Worm (Caenorhabditis elegans): ENCODE results near the gene try-4.

DNA sequence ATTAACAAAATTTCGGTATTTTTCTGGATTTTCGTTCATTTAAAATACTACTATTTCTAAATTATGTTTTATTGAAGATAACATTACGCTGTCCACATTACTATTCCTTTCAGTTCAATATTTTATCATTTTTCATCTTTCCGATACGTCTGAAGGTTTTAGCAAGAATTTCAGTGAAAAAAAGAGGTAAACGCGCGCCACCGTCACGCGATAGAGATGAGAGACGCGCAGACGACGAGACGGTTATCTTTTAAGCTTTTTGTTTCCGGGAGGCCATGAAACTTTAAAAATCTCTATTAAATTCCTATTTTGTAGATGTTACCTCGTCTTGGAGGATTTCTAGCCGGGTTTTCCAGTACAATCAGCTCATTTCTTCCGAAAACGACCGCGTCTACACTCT, 23.2 kb downstream of the try-4 start, which contains the start of gene mrps-12:
- TF ChIP-seq dmd-8 (GFP tag; IDR thresholded peaks at IDR 0.05) (no peak), lin-39 (tag; optimal IDR thresholded peaks at IDR 0.05) (no peak), lir-3 (tag; optimal IDR thresholded peaks at IDR 0.05) (no peak), mes-2 (tag; optimal IDR thresholded peaks at IDR 0.05; ENCODE audit: poor library complexity, severe bottlenecking) (peak; percentile 55), nhr-102 (tag; optimal IDR thresholded peaks at IDR 0.05) (no peak), Y105C5A.15 (GFP tag; IDR thresholded peaks at IDR 0.05) (no peak), Y48G9A.11 (GFP tag; IDR thresholded peaks at IDR 0.05) (no peak), nhr-77 (tag; optimal IDR thresholded peaks at IDR 0.05) (no peak), egl-27 (tag; optimal IDR thresholded peaks at IDR 0.05) (no peak), lin-1 (GFP tag; IDR thresholded peaks at IDR 0.05) (no peak), nhr-11 (tag; optimal IDR thresholded peaks at IDR 0.05) (no peak), snpc-4 (tag; optimal IDR thresholded peaks at IDR 0.05) (no peak), mep-1 (tag; optimal IDR thresholded peaks at IDR 0.05) (peak; percentile 11)

All from whole organism, L4 larva.